Worm (Caenorhabditis elegans) whole organism, L4/young adult: ENCODE results near the gene srd-48.

Experiments used
- dao-5 ChIP-seq: sonication (generic microtip); optimal IDR thresholded peaks from 2 replicates; lab custom pipeline; 2016; ENCODE audit warnings: missing genotype, missing genetic modification characterization, moderate library complexity, missing compliant biosample characterization
- him-1 ChIP-seq: sonication (generic microtip); optimal IDR thresholded peaks from 2 replicates; lab custom pipeline; 2016; ENCODE audit warnings: missing genotype, missing genetic modification reagents, missing genetic modification characterization, missing compliant biosample characterization

- TF ChIP-seq dao-5 (tag; lab: Kevin White, UChicago) (no peak), him-1 (tag; lab: Kevin White, UChicago) (no peak)
Observed at ce11 chrX:12358957-12359356, 23.0 kb downstream of the srd-48 start, which contains the start of gene nspc-14.
